Fruit fly (Drosophila melanogaster) whole organism, embryonic: ENCODE data around the gene sra.
A peak's percentile ranks its signal among the peaks of the same experiment; 100 is the strongest.
"Not testable (repeated sequence)": the region's sequence is repeated elsewhere in the genome, so short reads cannot be mapped to it uniquely, and the experiment has no call there.

Experiments
- BtbVII ChIP-seq: fragments of 200-800 bp; sonication (Bioruptor generic); optimal IDR thresholded peaks from 3 replicates; lab custom pipeline; 2017; ENCODE audit warnings: missing biosample characterization, mild to moderate bottlenecking, missing genetic modification characterization
- CG10147 ChIP-seq: fragments of 200-800 bp; sonication (Bioruptor generic); optimal IDR thresholded peaks from 2 replicates; lab custom pipeline; 2019; ENCODE audit warnings: missing biosample characterization, mild to moderate bottlenecking, missing genetic modification characterization, moderate library complexity
- CG11085 ChIP-seq: fragments of 200-800 bp; sonication (Bioruptor generic); IDR thresholded peaks from 2 replicates; pipeline ENCODE4 v1.3.6; 2022; ENCODE audit warnings: missing biosample characterization, missing genetic modification characterization
- CG12155 ChIP-seq: fragments of 200-800 bp; sonication (Bioruptor generic); optimal IDR thresholded peaks from 3 replicates; lab custom pipeline; 2016; ENCODE audit warnings: missing biosample characterization, missing genetic modification characterization
- CG13296 ChIP-seq: fragments of 200-800 bp; sonication (Bioruptor generic); optimal IDR thresholded peaks from 3 replicates; lab custom pipeline; 2018; ENCODE audit warnings: missing biosample characterization, mild to moderate bottlenecking, missing genetic modification characterization
- CG17359 ChIP-seq: fragments of 200-800 bp; sonication (Bioruptor generic); optimal IDR thresholded peaks from 3 replicates; lab custom pipeline; 2018; ENCODE audit warnings: missing biosample characterization, mild to moderate bottlenecking, missing genetic modification characterization, moderate library complexity
- CG17385 ChIP-seq: fragments of 200-800 bp; sonication (Bioruptor generic); optimal IDR thresholded peaks from 3 replicates; lab custom pipeline; 2018; ENCODE audit warnings: missing biosample characterization, mild to moderate bottlenecking, missing genetic modification characterization
- CG17802 ChIP-seq: fragments of 200-800 bp; sonication (Bioruptor generic); optimal IDR thresholded peaks from 2 replicates; lab custom pipeline; 2018; ENCODE audit warnings: missing biosample characterization, mild to moderate bottlenecking, missing genetic modification characterization, moderate library complexity
- CG1832 ChIP-seq: fragments of 200-800 bp; sonication (Bioruptor generic); optimal IDR thresholded peaks from 2 replicates; lab custom pipeline; 2017; ENCODE audit warnings: missing biosample characterization, mild to moderate bottlenecking, missing genetic modification characterization, inconsistent platforms
- CG18476 ChIP-seq: fragments of 200-800 bp; sonication (Bioruptor generic); optimal IDR thresholded peaks from 2 replicates; lab custom pipeline; 2016; ENCODE audit warnings: missing biosample characterization, mild to moderate bottlenecking, missing genetic modification characterization
- CG34376 ChIP-seq: fragments of 200-800 bp; sonication (Bioruptor generic); optimal IDR thresholded peaks from 2 replicates; lab custom pipeline; 2018; ENCODE audit warnings: missing biosample characterization, mild to moderate bottlenecking, missing genetic modification characterization
- CG6854 ChIP-seq: fragments of 200-800 bp; sonication (Bioruptor generic); optimal IDR thresholded peaks from 3 replicates; lab custom pipeline; 2017; ENCODE audit warnings: missing biosample characterization, mild to moderate bottlenecking, missing genetic modification characterization
- CG7745 ChIP-seq: fragments of 200-800 bp; sonication (Bioruptor generic); optimal IDR thresholded peaks from 2 replicates; lab custom pipeline; 2018; ENCODE audit warnings: missing biosample characterization, mild to moderate bottlenecking, missing genetic modification characterization, moderate library complexity
- CG8290 ChIP-seq, 3 experiments: fragments of 200-800 bp; sonication (Bioruptor generic); optimal IDR thresholded peaks; 2 replicates each; lab custom pipeline; 2016 to 2019; ENCODE audit warnings: missing biosample characterization in 3 of 3, missing genetic modification characterization in 3 of 3, mild to moderate bottlenecking in 2 of 3, moderate library complexity in 1 of 3
- CG8478 ChIP-seq: fragments of >200 bp; optimal IDR thresholded peaks from 2 replicates; lab custom pipeline; 2018
- CG9727 ChIP-seq: fragments of 200-800 bp; sonication (Bioruptor generic); optimal IDR thresholded peaks from 3 replicates; lab custom pipeline; 2017; ENCODE audit warnings: missing biosample characterization, mild to moderate bottlenecking, missing genetic modification characterization
- CG9797 ChIP-seq: fragments of 200-800 bp; sonication (Bioruptor generic); optimal IDR thresholded peaks from 3 replicates; lab custom pipeline; 2018; ENCODE audit warnings: missing biosample characterization, mild to moderate bottlenecking, missing genetic modification characterization
- D19B ChIP-seq: fragments of 200-800 bp; sonication (Bioruptor generic); optimal IDR thresholded peaks from 2 replicates; lab custom pipeline; 2017; ENCODE audit warnings: missing biosample characterization, mild to moderate bottlenecking, missing genetic modification characterization
- Dip3 ChIP-seq: fragments of 200-800 bp; sonication (Bioruptor generic); optimal IDR thresholded peaks from 3 replicates; lab custom pipeline; 2016; ENCODE audit warnings: missing biosample characterization, missing genetic modification characterization
- Drgx ChIP-seq: fragments of 200-800 bp; sonication (Bioruptor generic); IDR thresholded peaks from 2 replicates; pipeline ENCODE4 v1.3.6; 2022; ENCODE audit warnings: missing biosample characterization, missing genetic modification characterization
- Fer1 ChIP-seq: fragments of 200-800 bp; sonication (Bioruptor generic); optimal IDR thresholded peaks from 2 replicates; lab custom pipeline; 2017; ENCODE audit warnings: missing biosample characterization, mild to moderate bottlenecking, missing genetic modification characterization
- GATAe ChIP-seq: fragments of 200-800 bp; sonication (Bioruptor generic); conservative IDR thresholded peaks from 2 replicates; pipeline ENCODE4 v1.3.6; 2022; ENCODE audit warnings: missing biosample characterization, missing genetic modification characterization
- H15 ChIP-seq: fragments of 200-800 bp; sonication (Bioruptor generic); IDR thresholded peaks from 3 replicates; pipeline ENCODE4 v1.3.6; 2022; ENCODE audit warnings: missing biosample characterization, missing genetic modification characterization
- HLH4C ChIP-seq: fragments of 200-800 bp; sonication (Bioruptor generic); IDR thresholded peaks from 3 replicates; pipeline ENCODE4 v1.3.6; 2022; ENCODE audit warnings: missing biosample characterization, missing genetic modification characterization; ENCODE audit not compliant: partially characterized antibody
- HmgZ ChIP-seq: fragments of 200-800 bp; sonication (Bioruptor generic); optimal IDR thresholded peaks from 2 replicates; lab custom pipeline; 2018; ENCODE audit warnings: missing biosample characterization, mild to moderate bottlenecking, missing genetic modification characterization
- Hr3 ChIP-seq: fragments of 200-800 bp; sonication (Bioruptor generic); optimal IDR thresholded peaks from 3 replicates; lab custom pipeline; 2016; ENCODE audit warnings: missing biosample characterization, missing genetic modification characterization
- Hr78 ChIP-seq, 2 experiments: fragments of 200-800 bp in 1 of 2; fragments of >200 bp in 1 of 2; sonication (Bioruptor generic) in 1 of 2; optimal IDR thresholded peaks; 2 replicates each; lab custom pipeline; 2017 to 2019; ENCODE audit warnings: missing biosample characterization in 2 of 2, missing genetic modification characterization in 2 of 2, mild to moderate bottlenecking in 1 of 2, moderate library complexity in 1 of 2
- Hsf ChIP-seq: fragments of 200-800 bp; sonication (Bioruptor generic); optimal IDR thresholded peaks from 3 replicates; lab custom pipeline; 2016; ENCODE audit warnings: missing biosample characterization, missing genetic modification characterization
- Med ChIP-seq: fragments of 200-800 bp; sonication (Bioruptor generic); peaks from one replicate; lab custom pipeline; 2016; ENCODE audit warnings: missing biosample characterization, missing genetic modification characterization, mild to moderate bottlenecking, inconsistent platforms, moderate library complexity
- NC2α ChIP-seq: fragments of 200-800 bp; sonication (Bioruptor generic); optimal IDR thresholded peaks from 2 replicates; lab custom pipeline; 2016; ENCODE audit warnings: missing biosample characterization, missing genetic modification characterization
- br ChIP-seq: fragments of >200 bp; optimal IDR thresholded peaks from 2 replicates; lab custom pipeline; 2017
- chinmo ChIP-seq: fragments of 200-800 bp; sonication (Bioruptor generic); IDR thresholded peaks from 4 replicates; pipeline ENCODE4 v1.3.6; 2022; ENCODE audit warnings: missing biosample characterization, missing genetic modification characterization; ENCODE audit not compliant: partially characterized antibody
- dmrt99B ChIP-seq: fragments of 200-800 bp; sonication (Bioruptor generic); optimal IDR thresholded peaks from 2 replicates; lab custom pipeline; 2018; ENCODE audit warnings: missing biosample characterization, mild to moderate bottlenecking, missing genetic modification characterization, moderate library complexity
- en ChIP-seq: fragments of 200-800 bp; sonication (Bioruptor generic); optimal IDR thresholded peaks from 2 replicates; lab custom pipeline; 2016; ENCODE audit warnings: missing biosample characterization, missing genetic modification characterization
- exex ChIP-seq: fragments of 200-800 bp; sonication (Bioruptor generic); optimal IDR thresholded peaks from 4 replicates; lab custom pipeline; 2018; ENCODE audit warnings: missing biosample characterization, mild to moderate bottlenecking, missing genetic modification characterization, moderate library complexity
- fd96Cb ChIP-seq: fragments of 200-800 bp; sonication (Bioruptor generic); optimal IDR thresholded peaks from 2 replicates; lab custom pipeline; 2018; ENCODE audit warnings: missing biosample characterization, mild to moderate bottlenecking, missing genetic modification characterization, moderate library complexity
- gem ChIP-seq: fragments of 200-800 bp; sonication (Bioruptor generic); optimal IDR thresholded peaks from 2 replicates; lab custom pipeline; 2019; ENCODE audit warnings: missing biosample characterization, mild to moderate bottlenecking, missing genetic modification characterization, moderate library complexity
- grn ChIP-seq: fragments of 200-800 bp; sonication (Bioruptor generic); optimal IDR thresholded peaks from 3 replicates; lab custom pipeline; 2017; ENCODE audit warnings: missing biosample characterization, missing genetic modification characterization
- hb ChIP-seq: fragments of 200-800 bp; sonication (Bioruptor generic); IDR thresholded peaks from 3 replicates; pipeline ENCODE4 v1.3.6; 2022; ENCODE audit warnings: missing biosample characterization, missing genetic modification characterization; ENCODE audit not compliant: partially characterized antibody
- mam ChIP-seq: fragments of 200-800 bp; sonication (Bioruptor generic); optimal IDR thresholded peaks from 3 replicates; lab custom pipeline; 2016; ENCODE audit warnings: missing biosample characterization, missing genetic modification characterization
- mld ChIP-seq: fragments of 200-800 bp; sonication (Bioruptor generic); IDR thresholded peaks from 3 replicates; pipeline ENCODE4 v1.3.6; 2022; ENCODE audit warnings: missing biosample characterization, missing genetic modification characterization; ENCODE audit not compliant: partially characterized antibody
- pnt ChIP-seq: fragments of 200-800 bp; sonication (Bioruptor generic); optimal IDR thresholded peaks from 3 replicates; lab custom pipeline; 2016; ENCODE audit warnings: missing biosample characterization, missing genetic modification characterization
- slbo ChIP-seq: fragments of 200-800 bp; sonication (Bioruptor generic); IDR thresholded peaks from 2 replicates; pipeline ENCODE4 v1.3.6; 2022; ENCODE audit warnings: missing biosample characterization, missing genetic modification characterization
- sug ChIP-seq: fragments of 200-800 bp; optimal IDR thresholded peaks from 2 replicates; lab custom pipeline; 2019; ENCODE audit warnings: missing biosample characterization, mild to moderate bottlenecking, missing genetic modification characterization, moderate library complexity
- tgo ChIP-seq: fragments of 200-800 bp; sonication (Bioruptor generic); IDR thresholded peaks from 3 replicates; pipeline ENCODE4 v1.3.6; 2022; ENCODE audit warnings: missing biosample characterization, missing genetic modification characterization
- zfh2 ChIP-seq: fragments of 200-800 bp; sonication (Bioruptor generic); optimal IDR thresholded peaks from 2 replicates; lab custom pipeline; 2016; ENCODE audit warnings: missing biosample characterization, missing genetic modification characterization

Gene sra

DNA sequence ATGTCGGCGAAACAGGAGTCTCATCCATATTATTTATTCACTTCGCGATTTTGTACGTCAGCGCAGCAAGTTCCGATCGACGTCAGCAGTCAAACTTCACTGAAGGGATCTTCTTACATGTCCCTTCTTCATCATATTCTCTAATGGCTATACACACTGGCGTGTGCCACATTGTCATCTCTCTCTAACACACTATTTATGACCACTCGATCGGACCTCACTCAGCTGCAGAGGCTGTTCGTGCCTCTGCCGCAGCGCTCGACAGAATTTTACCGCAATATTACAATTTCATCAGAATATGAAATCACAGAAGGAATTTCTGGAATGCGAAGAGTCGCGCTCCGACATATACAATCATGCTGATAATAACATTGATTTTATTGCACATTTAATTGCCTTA is 2.7 kb downstream of the sra start, which contains the start of gene Bin1:
Gene Bin1, minus strand, starts transcription at position 101 of the 400 bp plus-strand sequence.
- not testable (repeated sequence) for TF ChIP-seq zfh2, Hsf, CG6854 (GFP tag; lab: Kevin White, UChicago)

dm6 chr3R:16190183-16190763 is 3.5 kb downstream of the sra start:
- TF ChIP-seq BtbVII (no peak), D19B (GFP tag; lab: Kevin White, UChicago) (no peak), CG12155 (no peak), grn (GFP tag; lab: Kevin White, UChicago) (peak; percentile 30), Dip3 (GFP tag; lab: Kevin White, UChicago) (no peak), Hr78 (GFP tag; optimal IDR thresholded peaks at IDR 0.05; lab: Kevin White, UChicago) (no peak), dmrt99B (tag; lab: Kevin White, UChicago) (no peak), Med (GFP tag; lab: Kevin White, UChicago) (peak; percentile 30), CG8478 (lab: Kevin White, UChicago) (no peak), slbo (GFP tag; lab: Robert Waterston, UW) (0 out of 2 replicates have a peak, but pooled peaks have one; percentile 18), HLH4C (GFP tag; lab: Robert Waterston, UW) (no peak), Drgx (GFP tag; lab: Robert Waterston, UW) (0 out of 2 replicates have a peak, but pooled peaks have one; percentile 12), CG18476 (GFP tag; lab: Kevin White, UChicago) (no peak), CG9797 (GFP tag; lab: Kevin White, UChicago) (no peak), fd96Cb (no peak), chinmo (GFP tag; lab: Robert Waterston, UW) (0 out of 4 replicates have a peak, but pooled peaks have one; percentile 58)

dm6 chr3R:16190782-16191181 is 4.0 kb downstream of the sra start:
- TF ChIP-seq Hr3 (GFP tag; lab: Kevin White, UChicago) (no peak), CG7745 (tag; lab: Kevin White, UChicago) (no peak), pnt (GFP tag; lab: Kevin White, UChicago) (no peak), CG10147 (no peak), NC2α (no peak), sug (tag; lab: Kevin White, UChicago) (peak; percentile 80), H15 (GFP tag; lab: Robert Waterston, UW) (no peak), CG17802 (no peak), mld (no peak), CG17359 (tag; lab: Kevin White, UChicago) (no peak), Hr78 (GFP tag; optimal IDR thresholded peaks at IDR 0.05; lab: Kevin White, UChicago) (peak in 1 of 2 experiments; percentile 77), HLH4C (GFP tag; lab: Robert Waterston, UW) (no peak), CG13296 (no peak), CG1832 (GFP tag; lab: Kevin White, UChicago) (no peak), CG9727 (GFP tag; lab: Kevin White, UChicago) (no peak), CG17385 (no peak), GATAe (peak; percentile 31; the same call in 1 of the 2 replicates), CG8290 (GFP tag; optimal IDR thresholded peaks at IDR 0.05; lab: Kevin White, UChicago) (no peak), CG8290 (tag; optimal IDR thresholded peaks at IDR 0.05; lab: Kevin White, UChicago) (peak in 1 of 2 experiments; percentile 17), grn (GFP tag; lab: Kevin White, UChicago) (peak; percentile 15), Fer1 (GFP tag; lab: Kevin White, UChicago) (peak; percentile 5), hb (GFP tag; lab: Robert Waterston, UW) (no peak), gem (tag; lab: Kevin White, UChicago) (peak; percentile 71), exex (tag; lab: Kevin White, UChicago) (peak; percentile 88), br (lab: Kevin White, UChicago) (no peak), HmgZ (tag; lab: Kevin White, UChicago) (peak; percentile 10), tgo (GFP tag; lab: Robert Waterston, UW) (no peak), mam (GFP tag; lab: Kevin White, UChicago) (no peak), CG11085 (no peak), CG34376 (peak; percentile 36), en (GFP tag; lab: Kevin White, UChicago) (peak; percentile 44)
